Worm (Caenorhabditis elegans): Measurements from ENCODE around the gene samp-1.

DNA sequence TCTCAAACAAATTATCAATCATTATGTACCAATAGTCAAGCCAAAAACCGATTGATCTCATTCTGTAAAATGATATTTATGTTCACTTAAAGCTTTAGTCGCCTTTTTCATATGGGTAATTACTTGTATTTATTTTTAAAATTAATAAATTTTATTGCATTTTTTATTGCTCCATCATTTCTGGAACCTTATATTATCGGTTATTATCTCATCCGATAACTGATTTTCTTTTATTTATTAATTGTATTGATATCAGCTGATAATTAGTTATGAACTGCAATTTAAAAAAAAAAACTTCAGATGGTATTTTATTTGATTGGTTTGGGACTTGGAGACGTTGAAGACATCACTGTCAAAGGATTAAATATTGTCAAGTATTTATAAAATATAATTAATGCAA, 47.2 kb downstream of the samp-1 start, which contains the start of gene dph-5:
- TF ChIP-seq B0310.2 (tag; optimal IDR thresholded peaks at IDR 0.05) (no peak), tbx-37 (GFP tag; conservative IDR thresholded peaks at IDR 0.05) (no peak), pes-1 (GFP tag; IDR thresholded peaks at IDR 0.05) (no peak), hmbx-1 (tag; optimal IDR thresholded peaks at IDR 0.05) (no peak), sea-1 (GFP tag; conservative IDR thresholded peaks at IDR 0.05) (no peak), hnd-1 (tag; optimal IDR thresholded peaks at IDR 0.05) (no peak), flt-1 (GFP tag; IDR thresholded peaks at IDR 0.05) (no peak), ama-1 (optimal IDR thresholded peaks at IDR 0.05) (no peak), ceh-36 (tag; optimal IDR thresholded peaks at IDR 0.05) (no peak)
